Worm (Caenorhabditis elegans): Measurements from ENCODE around the gene E04F6.4.

DNA sequence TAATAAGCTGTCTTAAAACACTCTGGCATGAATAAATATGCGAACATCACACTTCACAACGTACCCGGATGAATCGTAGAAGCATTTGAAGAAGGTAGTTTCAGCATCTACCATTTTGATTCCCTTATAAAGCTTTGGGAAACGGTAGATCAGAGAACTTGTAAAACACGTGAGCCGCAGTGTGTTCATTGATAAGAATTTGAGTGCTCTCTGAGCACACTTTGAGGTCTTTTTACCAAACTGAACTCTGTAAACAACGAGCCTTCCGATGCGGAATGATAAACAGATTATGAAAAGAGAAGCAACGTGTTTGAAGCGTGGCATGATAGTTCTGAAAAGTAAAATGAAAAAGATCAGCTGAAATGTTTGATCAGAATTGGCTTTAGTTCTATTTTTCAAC is 49.0 kb downstream of the E04F6.4 start, which contains the start of gene aqp-1:
- TF ChIP-seq W03F9.2 (tag; optimal IDR thresholded peaks at IDR 0.05) (no peak), him-1 (tag; optimal IDR thresholded peaks at IDR 0.05) (no peak)

Measured in whole organism, L4/young adult.